Worm (Caenorhabditis elegans) whole organism, L1 larva: ENCODE measurements around the gene srx-33.

Experiments used
- aly-2 ChIP-seq: fragments of 150-350 bp; optimal IDR thresholded peaks from 2 replicates; lab custom pipeline; 2014; ENCODE audit warnings: missing biosample characterization, missing genetic modification characterization
- egl-13 ChIP-seq: sonication (generic microtip); optimal IDR thresholded peaks from 2 replicates; lab custom pipeline; 2016; ENCODE audit warnings: missing genotype, missing genetic modification reagents, missing genetic modification characterization, missing compliant biosample characterization
- nhr-90 ChIP-seq: sonication (generic microtip); optimal IDR thresholded peaks from 2 replicates; lab custom pipeline; 2016; ENCODE audit warnings: mild to moderate bottlenecking, missing genetic modification characterization, missing compliant biosample characterization; ENCODE audit not compliant: poor library complexity
- skn-1 ChIP-seq: fragments of 150-350 bp; optimal IDR thresholded peaks from 2 replicates; lab custom pipeline; 2014; ENCODE audit warnings: missing biosample characterization, missing genetic modification characterization
- snpc-4 ChIP-seq: fragments of 150-350 bp; optimal IDR thresholded peaks from 2 replicates; lab custom pipeline; 2014; ENCODE audit warnings: missing biosample characterization, missing genetic modification characterization
- sptf-1 ChIP-seq: fragments of 150-350 bp; optimal IDR thresholded peaks from 2 replicates; lab custom pipeline; 2014; ENCODE audit warnings: missing biosample characterization, missing genetic modification characterization

- no peak for TF ChIP-seq snpc-4 (tag; lab: Kevin White, UChicago)
- no peak for TF ChIP-seq skn-1 (tag; lab: Kevin White, UChicago)
- TF ChIP-seq aly-2 (tag; lab: Kevin White, UChicago) = no peak
- TF ChIP-seq nhr-90 (tag; lab: Kevin White, UChicago) = no peak
- no peak for TF ChIP-seq sptf-1 (tag; lab: Kevin White, UChicago)
- no peak for TF ChIP-seq egl-13
Measured at ce11 chrV:7068861-7069260, 49.8 kb downstream of the srx-33 start.
